Worm (Caenorhabditis elegans): ENCODE results near the gene D1044.1.

The D1044.1 gene

DNA sequence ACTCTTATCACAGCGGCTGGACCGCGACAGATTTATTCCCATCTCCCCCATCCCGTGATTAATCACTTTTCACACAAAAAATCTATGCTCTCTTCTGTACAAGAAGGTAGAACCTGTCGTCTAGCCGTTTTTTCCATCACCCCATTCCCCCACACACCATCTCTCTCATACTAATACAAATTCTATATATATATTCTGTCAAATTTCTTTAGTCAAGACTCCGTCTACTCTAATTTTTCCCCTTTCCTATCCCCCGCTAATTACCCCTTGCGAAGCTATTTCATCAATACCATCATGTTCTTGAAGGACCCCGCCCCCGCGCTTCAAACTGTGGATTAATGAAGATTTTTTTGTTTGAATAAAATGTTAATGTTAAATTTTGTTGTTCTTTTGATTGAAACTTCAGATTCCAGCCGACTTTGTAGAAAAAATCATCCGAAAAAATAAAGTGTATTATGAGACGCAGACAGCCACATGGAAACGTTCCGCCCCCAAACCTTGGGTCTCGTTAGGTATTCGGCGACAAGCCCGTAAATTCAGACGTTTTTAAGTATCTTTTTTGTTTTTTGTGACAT, 38.0 kb upstream of the D1044.1 start (continued):
- TF ChIP-seq pbrm-1 (GFP tag; IDR thresholded peaks at IDR 0.05) (peak; percentile 57; the same call in 1 of the 2 replicates), aptf-2 (GFP tag; conservative IDR thresholded peaks at IDR 0.05) (no peak), nhr-90 (tag; optimal IDR thresholded peaks at IDR 0.05) (peak; percentile 52), zfh-2 (GFP tag; conservative IDR thresholded peaks at IDR 0.05) (no peak), ceh-79 (tag; optimal IDR thresholded peaks at IDR 0.05) (peak; percentile 81), egl-44 (GFP tag; IDR thresholded peaks at IDR 0.05) (no peak), ceh-58 (GFP tag; IDR thresholded peaks at IDR 0.05) (no peak), K11D2.4 (GFP tag; IDR thresholded peaks at IDR 0.05) (no peak), lag-1 (GFP tag; IDR thresholded peaks at IDR 0.05) (no peak), gei-17 (GFP tag; optimal IDR thresholded peaks at IDR 0.05) (peak; percentile 62), Y56A3A.18 (GFP tag; IDR thresholded peaks at IDR 0.05) (peak; percentile 63), nhr-27 (tag; optimal IDR thresholded peaks at IDR 0.05) (no peak), ztf-26 (tag; optimal IDR thresholded peaks at IDR 0.05) (peak; percentile 66), dpff-1 (tag; optimal IDR thresholded peaks at IDR 0.05) (peak; percentile 46), sdz-38 (tag; optimal IDR thresholded peaks at IDR 0.05) (no peak), bed-1 (GFP tag; IDR thresholded peaks at IDR 0.05) (no peak), ceh-91 (GFP tag; IDR thresholded peaks at IDR 0.05) (no peak), nhr-120 (GFP tag; IDR thresholded peaks at IDR 0.05) (no peak), F55B11.4 (tag; optimal IDR thresholded peaks at IDR 0.05; ENCODE audit: borderline replicate concordance, insufficient read depth) (no peak), xnd-1 (tag; optimal IDR thresholded peaks at IDR 0.05) (no peak), cebp-2 (GFP tag; IDR thresholded peaks at IDR 0.05) (peak; percentile 77; the same call in 1 of the 2 replicates), F33H1.4 (GFP tag; IDR thresholded peaks at IDR 0.05) (no peak), rcor-1 (GFP tag; IDR thresholded peaks at IDR 0.05) (no peak), bed-2 (GFP tag; IDR thresholded peaks at IDR 0.05) (no peak), F10E7.11 (tag; optimal IDR thresholded peaks at IDR 0.05) (peak; percentile 65), cebp-1 (GFP tag; IDR thresholded peaks at IDR 0.05) (no peak), cebp-1 (tag; optimal IDR thresholded peaks at IDR 0.05) (no peak), C06A6.2 (GFP tag; conservative IDR thresholded peaks at IDR 0.05) (no peak; the same call in 1 of the 2 replicates), ZK185.1 (tag; optimal IDR thresholded peaks at IDR 0.05; ENCODE audit: poor library complexity, severe bottlenecking) (peak; percentile 35), ets-4 (GFP tag; optimal IDR thresholded peaks at IDR 0.05) (no peak), efl-1 (GFP tag; optimal IDR thresholded peaks at IDR 0.05) (no peak), madf-8 (GFP tag; conservative IDR thresholded peaks at IDR 0.05) (no peak), dox-1 (GFP tag; IDR thresholded peaks at IDR 0.05) (0 out of 2 replicates have a peak, but pooled peaks have one; percentile 19), F57C9.4 (tag; optimal IDR thresholded peaks at IDR 0.05) (peak; percentile 52), ekl-4 (GFP tag; IDR thresholded peaks at IDR 0.05) (peak; percentile 85), lin-40 (tag; optimal IDR thresholded peaks at IDR 0.05) (no peak), Y53F4B.3 (GFP tag; IDR thresholded peaks at IDR 0.05) (no peak), sea-2 (GFP tag; IDR thresholded peaks at IDR 0.05) (no peak), repo-1 (tag; optimal IDR thresholded peaks at IDR 0.05) (peak; percentile 80), mel-28 (tag; optimal IDR thresholded peaks at IDR 0.05; ENCODE audit: borderline replicate concordance) (no peak), B0019.2 (GFP tag; conservative IDR thresholded peaks at IDR 0.05) (no peak), madf-10 (tag; optimal IDR thresholded peaks at IDR 0.05) (peak; percentile 50), hmg-20 (GFP tag; IDR thresholded peaks at IDR 0.05) (peak; percentile 62; the same call in 1 of the 2 replicates), ama-1 (optimal IDR thresholded peaks at IDR 0.05) (peak; percentile 89), ama-1 (GFP tag; optimal IDR thresholded peaks at IDR 0.05) (no peak), lsl-1 (GFP tag; optimal IDR thresholded peaks at IDR 0.05) (no peak), madf-6 (GFP tag; IDR thresholded peaks at IDR 0.05) (peak; percentile 46; the same call in 1 of the 2 replicates), athp-1 (tag; optimal IDR thresholded peaks at IDR 0.05) (peak; percentile 3), madf-3 (GFP tag; IDR thresholded peaks at IDR 0.05) (no peak), fkh-3 (tag; optimal IDR thresholded peaks at IDR 0.05) (peak; percentile 37)

Data from whole organism, young adult.